Fruit fly (Drosophila melanogaster): ENCODE results near the gene CG15169.

Gene CG15169

DNA sequence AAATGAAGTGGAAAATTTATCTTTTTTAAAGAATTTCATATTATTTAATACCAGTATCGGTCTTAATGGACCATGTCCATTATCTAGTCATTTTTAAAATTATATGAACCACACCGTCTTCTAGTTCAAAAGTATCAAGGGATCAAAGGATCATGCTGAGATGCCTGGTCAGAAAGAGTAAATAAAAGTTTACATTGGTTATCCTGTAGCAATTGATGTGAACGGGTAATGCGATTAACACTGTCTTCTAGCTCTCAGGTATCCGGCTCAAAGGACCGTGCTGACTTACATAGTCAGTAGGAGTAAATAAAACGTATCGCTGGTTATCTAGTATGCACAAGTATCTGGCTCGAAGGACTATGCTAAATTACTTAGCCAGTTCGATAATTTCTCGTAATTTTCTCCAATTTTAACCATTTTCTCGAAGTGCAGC lies 28.4 kb downstream of the CG15169 start (continued):
- TF ChIP-seq CG3847 (GFP tag; IDR thresholded peaks at IDR 0.05): no peak
- TF ChIP-seq CG6175 (GFP tag; IDR thresholded peaks at IDR 0.05): no peak
- TF ChIP-seq CG4424 (GFP tag; optimal IDR thresholded peaks at IDR 0.05): peak; percentile 35
- no peak for TF ChIP-seq Dfd (GFP tag; optimal IDR thresholded peaks at IDR 0.05)
- no peak for TF ChIP-seq ssp (GFP tag; IDR thresholded peaks at IDR 0.05)
- no peak for TF ChIP-seq Mad (GFP tag; optimal IDR thresholded peaks at IDR 0.05)
- TF ChIP-seq CG6254 (GFP tag; optimal IDR thresholded peaks at IDR 0.05): no peak
- TF ChIP-seq CG2889 (GFP tag; IDR thresholded peaks at IDR 0.05): no peak
- TF ChIP-seq CG7786 (GFP tag; optimal IDR thresholded peaks at IDR 0.05): peak; percentile 6
- TF ChIP-seq Drgx (GFP tag; IDR thresholded peaks at IDR 0.05): no peak
- TF ChIP-seq run (tag; optimal IDR thresholded peaks at IDR 0.05): no peak
- peak; percentile 4 for TF ChIP-seq CG17829 (tag; optimal IDR thresholded peaks at IDR 0.05)
- peak; percentile 61 for TF ChIP-seq CG18599 (GFP tag; optimal IDR thresholded peaks at IDR 0.05)
- TF ChIP-seq pho (GFP tag; optimal IDR thresholded peaks at IDR 0.05): peak; percentile 37
- peak; percentile 29 for TF ChIP-seq sug (tag; optimal IDR thresholded peaks at IDR 0.05)
- TF ChIP-seq CG33213 (GFP tag; optimal IDR thresholded peaks at IDR 0.05): no peak
- TF ChIP-seq schlank (tag; optimal IDR thresholded peaks at IDR 0.05): no peak
- no peak for TF ChIP-seq CG31388 (GFP tag; optimal IDR thresholded peaks at IDR 0.05)
- no peak for TF ChIP-seq CG32532 (GFP tag; IDR thresholded peaks at IDR 0.05)
- no peak for TF ChIP-seq CG8290 (GFP tag; optimal IDR thresholded peaks at IDR 0.05)
- no peak for TF ChIP-seq CG8290 (tag; optimal IDR thresholded peaks at IDR 0.05)
- peak; percentile 81 for TF ChIP-seq CG7556 (GFP tag; optimal IDR thresholded peaks at IDR 0.05)
- no peak for TF ChIP-seq CG10321 (GFP tag; IDR thresholded peaks at IDR 0.05)
- no peak for TF ChIP-seq disco-r (GFP tag; optimal IDR thresholded peaks at IDR 0.05)
- TF ChIP-seq CG11504 (tag; optimal IDR thresholded peaks at IDR 0.05): peak; percentile 65
- no peak for TF ChIP-seq gce (GFP tag; IDR thresholded peaks at IDR 0.05)
- TF ChIP-seq CG13775 (GFP tag; optimal IDR thresholded peaks at IDR 0.05): peak; percentile 35
- no peak for TF ChIP-seq CG34422 (GFP tag; IDR thresholded peaks at IDR 0.05)
- peak; percentile 44 for TF ChIP-seq lilli (GFP tag; optimal IDR thresholded peaks at IDR 0.05)
- TF ChIP-seq CG15514 (GFP tag; optimal IDR thresholded peaks at IDR 0.05): no peak
- no peak for TF ChIP-seq CG3163 (GFP tag; optimal IDR thresholded peaks at IDR 0.05)
- no peak for TF ChIP-seq Lpt (GFP tag; optimal IDR thresholded peaks at IDR 0.05)
- TF ChIP-seq al (GFP tag; IDR thresholded peaks at IDR 0.05): no peak
- TF ChIP-seq gcm (GFP tag; optimal IDR thresholded peaks at IDR 0.05): no peak
- peak; percentile 50 for TF ChIP-seq CG9727 (GFP tag; optimal IDR thresholded peaks at IDR 0.05)
- peak; percentile 62 for TF ChIP-seq Sox100B (GFP tag; optimal IDR thresholded peaks at IDR 0.05)
- no peak for TF ChIP-seq eyg (GFP tag; optimal IDR thresholded peaks at IDR 0.05)
- peak; percentile 31 for TF ChIP-seq CG12659 (GFP tag; optimal IDR thresholded peaks at IDR 0.05)
- no peak for TF ChIP-seq H2.0 (GFP tag; IDR thresholded peaks at IDR 0.05)
- no peak for TF ChIP-seq chinmo (GFP tag; IDR thresholded peaks at IDR 0.05; ENCODE audit: partially characterized antibody)
- TF ChIP-seq CG10267 (tag; optimal IDR thresholded peaks at IDR 0.05): peak; percentile 14
- no peak for TF ChIP-seq Aef1 (GFP tag; IDR thresholded peaks at IDR 0.05)
- TF ChIP-seq B-H2 (GFP tag; optimal IDR thresholded peaks at IDR 0.05): no peak
- no peak for TF ChIP-seq prd (optimal IDR thresholded peaks at IDR 0.05)
- TF ChIP-seq prd (GFP tag; IDR thresholded peaks at IDR 0.05): peak; percentile 5; the same call in 1 of the 3 replicates
- no peak for TF ChIP-seq CG16813 (GFP tag; IDR thresholded peaks at IDR 0.05; ENCODE audit: partially characterized antibody)
- TF ChIP-seq row (GFP tag; IDR thresholded peaks at IDR 0.05): peak; percentile 47; the same call in 2 of the 3 replicates
- TF ChIP-seq Dip2 (GFP tag; IDR thresholded peaks at IDR 0.05): no peak
- TF ChIP-seq CG3407 (GFP tag; optimal IDR thresholded peaks at IDR 0.05): no peak
- no peak for TF ChIP-seq trh (GFP tag; optimal IDR thresholded peaks at IDR 0.05)
- no peak for TF ChIP-seq CG15696 (tag; optimal IDR thresholded peaks at IDR 0.05)
- no peak for TF ChIP-seq Hr39 (optimal IDR thresholded peaks at IDR 0.05)
- TF ChIP-seq Scr (GFP tag; IDR thresholded peaks at IDR 0.05; ENCODE audit: partially characterized antibody): no peak

All from whole organism, embryonic.